Worm (Caenorhabditis elegans): ENCODE results near the gene idpb-4.

idpb-4 gene

DNA sequence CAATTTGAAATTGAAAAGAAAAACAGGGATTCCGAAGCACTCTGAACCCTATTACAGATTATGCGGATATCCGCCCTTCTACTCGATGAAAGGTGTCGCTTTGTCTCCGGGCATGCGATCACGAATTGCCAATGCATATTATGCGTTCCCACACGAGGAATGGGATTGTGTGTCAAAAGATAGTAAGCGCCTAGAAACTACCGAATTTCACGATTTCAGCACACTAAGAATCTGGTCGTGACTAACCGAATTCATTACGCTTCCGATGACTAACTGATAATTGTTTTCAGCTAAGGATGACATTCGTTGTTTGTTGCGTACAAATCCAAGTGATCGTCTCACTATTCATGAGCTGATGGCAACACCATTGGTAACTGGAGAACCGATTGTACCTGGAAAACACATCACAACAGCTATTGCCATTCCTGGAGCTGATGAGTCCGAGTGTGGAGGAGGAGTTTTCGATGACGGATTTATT, 9.0 kb upstream of the idpb-4 start:
- TF ChIP-seq hnd-1 (tag; optimal IDR thresholded peaks at IDR 0.05) (no peak), tbx-11 (GFP tag; IDR thresholded peaks at IDR 0.05) (no peak), B0310.2 (tag; optimal IDR thresholded peaks at IDR 0.05) (no peak), sea-1 (GFP tag; conservative IDR thresholded peaks at IDR 0.05) (no peak), tbx-37 (GFP tag; conservative IDR thresholded peaks at IDR 0.05) (no peak), ama-1 (optimal IDR thresholded peaks at IDR 0.05) (no peak), hmbx-1 (tag; optimal IDR thresholded peaks at IDR 0.05) (no peak), ceh-13 (GFP tag; optimal IDR thresholded peaks at IDR 0.05) (no peak), hmg-4 (GFP tag; optimal IDR thresholded peaks at IDR 0.05) (no peak)

DNA sequence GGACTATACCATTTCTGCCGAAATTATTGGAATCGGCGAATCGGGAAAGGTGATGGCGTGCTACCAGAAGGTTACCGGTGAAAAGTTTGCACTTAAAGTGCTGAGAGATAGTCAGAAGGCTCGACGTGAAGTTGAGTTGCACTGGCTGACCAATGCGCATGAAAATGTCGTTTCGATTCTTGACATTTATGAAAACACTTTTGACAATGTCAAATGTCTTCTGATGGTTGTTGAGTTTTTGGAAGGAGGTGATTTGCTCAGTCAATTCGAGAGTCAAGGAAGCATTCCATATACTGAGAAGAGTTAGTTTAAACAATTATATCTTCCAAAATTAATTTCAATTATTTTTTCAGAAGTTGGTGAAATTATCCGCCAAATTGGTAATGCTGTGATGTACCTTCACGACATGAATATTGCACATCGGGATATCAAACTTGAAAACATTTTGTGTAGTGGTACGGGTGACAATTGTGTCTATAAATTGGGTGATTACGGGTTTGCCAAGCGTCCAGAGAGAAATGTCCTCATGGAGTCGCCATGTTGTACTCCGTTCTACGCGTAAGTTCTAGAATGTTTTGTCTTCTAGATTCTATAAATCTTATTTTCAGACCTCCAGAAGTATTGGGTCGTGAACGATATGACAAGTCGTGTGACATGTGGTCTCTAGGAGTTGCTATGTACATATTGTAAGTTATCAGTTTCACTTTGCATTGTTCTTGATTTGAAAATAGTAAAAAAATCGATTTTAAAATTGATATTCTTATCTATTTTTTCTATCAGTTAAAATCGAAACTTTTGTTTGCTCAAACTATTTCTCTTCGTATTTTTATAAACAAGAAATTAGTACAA, 8.3 kb upstream of the idpb-4 start:
- TF ChIP-seq ets-7 (tag; optimal IDR thresholded peaks at IDR 0.05): no peak
- no peak for TF ChIP-seq flt-1 (GFP tag; IDR thresholded peaks at IDR 0.05)
- no peak for TF ChIP-seq hmbx-1 (tag; optimal IDR thresholded peaks at IDR 0.05)
- TF ChIP-seq hnd-1 (tag; optimal IDR thresholded peaks at IDR 0.05): no peak
- TF ChIP-seq tra-4 (tag; optimal IDR thresholded peaks at IDR 0.05): no peak
- no peak for TF ChIP-seq scrt-1 (GFP tag; IDR thresholded peaks at IDR 0.05)
- no peak for TF ChIP-seq F13C5.2 (tag; optimal IDR thresholded peaks at IDR 0.05)
- no peak for TF ChIP-seq sea-1 (GFP tag; conservative IDR thresholded peaks at IDR 0.05)
- TF ChIP-seq pes-1 (GFP tag; IDR thresholded peaks at IDR 0.05): no peak
- TF ChIP-seq hmg-4 (GFP tag; optimal IDR thresholded peaks at IDR 0.05): no peak

DNA sequence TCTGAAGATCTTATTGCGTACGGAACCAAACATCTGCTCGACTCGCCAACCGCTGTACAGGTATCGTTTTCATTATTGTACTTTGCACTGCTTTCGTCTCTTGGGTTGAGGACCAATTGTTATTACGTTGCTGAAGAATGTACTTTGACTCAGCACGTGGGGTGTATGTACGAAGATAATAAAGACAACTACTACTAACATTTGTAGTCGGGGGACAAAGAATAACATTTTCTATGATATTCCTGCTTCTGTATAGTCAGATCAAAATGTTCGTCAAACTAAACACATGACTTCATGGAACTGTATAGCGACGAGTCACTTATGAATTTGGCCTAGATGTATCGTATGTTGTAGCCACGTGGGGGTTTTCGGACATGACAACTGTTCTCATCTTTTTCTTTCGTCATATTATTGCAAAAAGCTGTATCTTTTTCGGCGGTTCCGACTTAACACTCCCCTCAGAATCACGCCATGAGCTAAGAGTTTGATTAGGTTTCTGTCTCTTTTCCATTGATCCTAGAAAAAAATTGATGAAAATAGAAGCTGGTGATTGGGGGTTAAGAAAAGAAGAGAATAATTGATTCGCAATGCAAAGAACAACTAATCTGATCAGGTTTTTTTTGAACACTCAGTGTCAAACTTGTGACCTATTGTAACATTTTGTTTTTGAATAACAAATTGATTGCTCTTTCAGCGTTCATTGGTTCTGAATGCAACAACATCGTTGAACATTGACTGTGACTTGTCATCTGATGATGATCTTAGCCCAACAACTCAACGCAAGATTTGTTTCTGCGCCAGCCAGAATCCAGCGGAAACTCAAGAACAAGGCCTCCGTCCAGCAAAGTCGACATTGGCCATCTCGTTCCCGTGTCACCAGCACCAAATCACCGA, 7.4 kb upstream of the idpb-4 start:
- TF ChIP-seq ama-1 (optimal IDR thresholded peaks at IDR 0.05) (no peak), hnd-1 (tag; optimal IDR thresholded peaks at IDR 0.05) (no peak), sea-1 (GFP tag; conservative IDR thresholded peaks at IDR 0.05) (no peak), ets-7 (tag; optimal IDR thresholded peaks at IDR 0.05) (no peak), hmg-4 (GFP tag; optimal IDR thresholded peaks at IDR 0.05) (no peak), tra-4 (tag; optimal IDR thresholded peaks at IDR 0.05) (no peak), hmbx-1 (tag; optimal IDR thresholded peaks at IDR 0.05) (no peak)

DNA sequence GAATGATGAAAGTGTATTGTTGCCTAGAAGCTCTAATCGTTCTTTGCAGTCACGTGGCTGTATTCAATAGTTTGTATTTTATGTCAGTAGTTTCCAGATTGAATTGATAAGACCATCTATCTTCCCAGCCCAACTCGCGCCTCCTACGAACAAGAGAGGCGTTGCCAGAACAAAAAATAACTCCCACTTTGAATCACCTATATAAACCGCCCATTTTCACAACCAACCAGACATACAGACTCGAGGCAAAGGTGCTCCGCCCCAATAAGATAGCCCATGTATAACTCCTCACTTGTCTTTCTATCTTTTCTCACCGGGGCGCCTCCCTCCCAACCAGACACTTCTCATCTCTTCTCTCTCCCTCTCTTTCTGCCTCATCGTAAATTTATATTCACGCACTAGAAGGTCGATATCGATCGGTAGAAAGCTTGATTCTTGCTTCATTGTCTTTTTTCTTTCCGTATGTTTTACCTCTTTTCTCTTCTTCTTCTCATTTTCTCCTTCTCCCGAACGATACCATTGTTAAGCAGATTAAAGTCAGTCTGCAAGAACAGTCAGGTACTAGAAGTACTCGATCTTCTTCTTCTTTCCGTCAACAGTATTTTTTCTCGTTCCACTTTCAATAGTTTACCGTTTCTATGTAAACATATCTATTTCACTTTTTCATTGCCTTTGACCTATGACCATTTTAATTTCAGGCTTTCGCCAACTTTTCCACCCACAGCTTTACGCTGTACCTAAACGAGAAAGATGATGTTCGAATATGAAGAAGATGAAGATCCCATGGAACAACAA, 6.2 kb upstream of the idpb-4 start, which contains the start of gene mak-1:
Gene mak-1, plus strand, starts transcription at position 693 of the 795 bp plus-strand sequence.
- TF ChIP-seq hmg-4 (GFP tag; optimal IDR thresholded peaks at IDR 0.05): peak; percentile 6
- no peak for TF ChIP-seq ceh-36 (tag; optimal IDR thresholded peaks at IDR 0.05)

DNA sequence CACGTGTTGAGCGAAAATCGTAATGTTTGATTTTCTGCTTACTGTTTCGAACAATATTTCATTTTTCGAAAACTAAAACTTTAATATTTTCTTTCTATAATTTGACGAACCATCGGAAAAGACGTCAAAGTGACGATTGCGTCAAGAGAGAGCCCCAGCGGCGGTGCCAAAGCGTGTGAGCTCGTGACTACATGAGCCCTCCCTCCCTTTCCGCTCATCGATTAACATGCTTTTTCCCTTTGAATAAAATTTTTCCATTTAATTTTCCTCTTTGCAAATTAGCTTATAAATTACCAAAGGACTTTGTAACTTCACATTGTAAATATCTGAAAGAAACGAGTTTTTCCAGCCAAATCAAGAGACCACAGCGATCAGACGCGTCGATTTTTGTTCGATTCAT, 5.6 kb upstream of the idpb-4 start:
- no peak for TF ChIP-seq scrt-1 (GFP tag; IDR thresholded peaks at IDR 0.05)
- TF ChIP-seq pes-1 (GFP tag; IDR thresholded peaks at IDR 0.05): no peak
- TF ChIP-seq aly-1 (tag; optimal IDR thresholded peaks at IDR 0.05): no peak
- no peak for TF ChIP-seq tra-4 (tag; optimal IDR thresholded peaks at IDR 0.05)
- no peak for TF ChIP-seq ama-1 (optimal IDR thresholded peaks at IDR 0.05)
- no peak for TF ChIP-seq flt-1 (GFP tag; IDR thresholded peaks at IDR 0.05)
- TF ChIP-seq tbx-11 (GFP tag; IDR thresholded peaks at IDR 0.05): no peak
- no peak for TF ChIP-seq ceh-36 (tag; optimal IDR thresholded peaks at IDR 0.05)
- TF ChIP-seq ets-7 (tag; optimal IDR thresholded peaks at IDR 0.05): no peak

DNA sequence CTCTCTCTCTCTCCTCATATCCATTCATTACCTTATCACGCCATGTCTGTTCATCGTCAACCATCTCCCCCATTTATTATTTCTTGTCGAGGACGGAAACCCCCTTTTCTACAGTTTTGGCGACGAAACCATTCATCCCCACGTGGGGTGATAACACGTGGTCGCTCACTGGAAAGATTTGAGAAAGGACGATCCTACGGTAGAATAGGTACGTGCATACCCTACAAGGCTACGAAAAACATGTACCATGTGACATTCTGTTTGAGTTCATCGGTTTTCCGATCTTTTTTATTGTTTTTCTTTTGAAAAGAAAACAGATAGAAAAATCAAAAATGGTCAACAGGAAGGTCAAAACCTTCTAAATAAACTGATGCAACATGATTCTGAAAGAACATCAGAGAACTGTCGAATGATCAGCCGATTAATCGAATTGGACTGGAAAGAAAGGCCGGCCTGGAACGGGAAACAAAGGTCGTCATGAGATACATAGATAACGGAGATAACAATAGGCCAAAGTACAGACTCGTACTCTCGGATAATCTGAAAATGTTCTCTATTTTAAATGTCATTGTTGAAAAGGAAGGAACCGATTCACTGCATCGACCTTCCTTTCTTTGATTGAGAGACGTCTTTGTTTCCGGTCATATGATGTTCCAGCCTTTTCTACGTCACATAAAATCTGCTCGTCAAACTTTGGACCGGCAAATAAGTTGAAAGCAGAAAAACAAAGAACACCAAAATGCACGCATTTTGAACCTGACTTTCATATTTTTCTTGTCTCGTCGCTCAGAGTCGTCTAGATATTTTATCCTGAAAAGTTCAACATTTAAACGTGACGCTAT, 4.9 kb upstream of the idpb-4 start:
- TF ChIP-seq aly-1 (tag; optimal IDR thresholded peaks at IDR 0.05): no peak
- TF ChIP-seq ama-1 (optimal IDR thresholded peaks at IDR 0.05): no peak

DNA sequence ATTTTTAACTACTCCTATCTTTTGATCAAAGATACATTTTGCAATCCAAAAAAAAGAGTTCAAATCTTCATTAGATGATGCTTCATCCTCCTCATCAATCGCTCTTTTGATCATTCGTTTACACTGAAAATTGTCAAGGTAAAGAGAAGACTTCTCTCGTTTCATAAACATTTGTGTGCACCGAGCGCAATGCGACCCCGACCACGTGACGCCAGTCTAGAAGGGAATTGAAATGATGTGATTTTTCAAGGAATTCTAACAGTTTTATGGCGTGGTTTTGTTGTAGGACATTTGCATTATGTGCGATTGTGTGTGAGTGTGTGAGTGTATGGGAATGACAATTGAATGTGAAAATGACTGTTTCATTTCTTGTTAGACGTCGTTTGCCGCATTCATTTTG, 3.9 kb upstream of the idpb-4 start:
- no peak for TF ChIP-seq hmbx-1 (tag; optimal IDR thresholded peaks at IDR 0.05)
- TF ChIP-seq hnd-1 (tag; optimal IDR thresholded peaks at IDR 0.05): no peak
- TF ChIP-seq ceh-13 (GFP tag; optimal IDR thresholded peaks at IDR 0.05): no peak

Measured in whole organism, early embryonic.